In the genomic region with DNA sequence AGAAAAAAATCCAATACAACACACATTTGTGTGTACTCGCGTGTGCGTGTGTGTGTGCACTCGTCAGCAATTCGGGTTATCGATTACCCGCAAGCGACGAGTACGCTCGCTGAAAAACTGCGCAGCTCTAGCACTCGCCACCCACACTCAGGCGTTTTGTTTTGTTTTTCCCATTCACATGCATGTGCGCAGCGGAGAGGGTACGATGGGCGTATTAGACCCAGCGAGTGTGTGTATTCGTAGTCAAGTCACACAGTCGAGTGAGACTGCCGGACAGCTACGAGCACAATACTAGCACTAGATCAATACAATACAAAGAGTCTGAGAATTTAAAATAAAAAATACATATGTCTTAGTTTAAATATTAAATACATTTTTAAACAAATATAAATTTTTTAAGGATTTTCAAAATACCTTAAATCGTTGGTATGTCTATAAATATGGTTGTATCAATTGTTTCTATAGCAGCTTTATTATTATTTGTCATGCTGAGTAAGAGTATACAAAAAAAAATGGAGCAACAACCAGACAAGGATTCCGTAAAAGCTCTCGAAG, we compare ENCODE assay signal across 2 fruit fly cellular contexts.
TF ChIP-seq lines count a peak whose summit lies in the region.

A gene (minus strand): TSS at position 37 of the 555 bp plus-strand sequence.
A gene (plus strand): TSS at position 306 of the 555 bp plus-strand sequence.

TF ChIP-seq in whole organism, embryonic, 481 proteins besides CTCF, POLR2A, EP300 and RAD21 (continued from another document and continues in another):
- TF ChIP-seq Lpt (GFP tag; optimal IDR thresholded peaks at IDR 0.05; lab: Kevin White, UChicago) (no peak), Med (GFP tag; lab: Kevin White, UChicago) (peak; percentile 99), gcm (GFP tag; optimal IDR thresholded peaks at IDR 0.05; lab: Kevin White, UChicago) (peak; percentile 83), p53 (GFP tag; optimal IDR thresholded peaks at IDR 0.05; lab: Kevin White, UChicago) (peak; percentile 81), btn (GFP tag; optimal IDR thresholded peaks at IDR 0.05; lab: Kevin White, UChicago) (peak; percentile 67), pho (GFP tag; optimal IDR thresholded peaks at IDR 0.05; lab: Kevin White, UChicago) (peak; percentile 85), dmrt99B (tag; optimal IDR thresholded peaks at IDR 0.05; lab: Kevin White, UChicago) (peak; percentile 90), h (optimal IDR thresholded peaks at IDR 0.05; lab: Kevin White, UChicago) (no peak), CG1024 (GFP tag; IDR thresholded peaks at IDR 0.05; lab: Robert Waterston, UW) (peak; percentile 86), ewg (GFP tag; optimal IDR thresholded peaks at IDR 0.05; lab: Kevin White, UChicago) (peak; percentile 90), CG30431 (GFP tag; optimal IDR thresholded peaks at IDR 0.05; lab: Kevin White, UChicago) (peak; percentile 79), Antp (GFP tag; optimal IDR thresholded peaks at IDR 0.05; lab: Kevin White, UChicago) (peak; percentile 93), NK7.1 (GFP tag; optimal IDR thresholded peaks at IDR 0.05; lab: Kevin White, UChicago) (peak; percentile 73), CG2129 (GFP tag; IDR thresholded peaks at IDR 0.05; lab: Robert Waterston, UW; ENCODE audit: partially characterized antibody) (0 out of 2 replicates have a peak, but pooled peaks have one; percentile 15), CG7372 (GFP tag; IDR thresholded peaks at IDR 0.05; lab: Robert Waterston, UW) (peak; percentile 73), wdn (GFP tag; IDR thresholded peaks at IDR 0.05; lab: Robert Waterston, UW) (peak; percentile 87), Dip3 (GFP tag; optimal IDR thresholded peaks at IDR 0.05; lab: Kevin White, UChicago) (peak; percentile 83), CG12391 (tag; optimal IDR thresholded peaks at IDR 0.05; lab: Kevin White, UChicago) (peak; percentile 92), CG18599 (GFP tag; optimal IDR thresholded peaks at IDR 0.05; lab: Kevin White, UChicago) (peak; percentile 90), bbx (GFP tag; IDR thresholded peaks at IDR 0.05; lab: Robert Waterston, UW; ENCODE audit: partially characterized antibody) (peak; percentile 77), usp (GFP tag; optimal IDR thresholded peaks at IDR 0.05; lab: Kevin White, UChicago) (no peak), Hmx (GFP tag; optimal IDR thresholded peaks at IDR 0.05; lab: Kevin White, UChicago) (peak; percentile 48), Hr3 (GFP tag; optimal IDR thresholded peaks at IDR 0.05; lab: Kevin White, UChicago) (peak; percentile 89), CG6689 (GFP tag; IDR thresholded peaks at IDR 0.05; lab: Robert Waterston, UW) (peak; percentile 84), Sox100B (GFP tag; optimal IDR thresholded peaks at IDR 0.05; lab: Kevin White, UChicago) (peak; percentile 85), pros (GFP tag; optimal IDR thresholded peaks at IDR 0.05; lab: Kevin White, UChicago) (no peak), B-H2 (GFP tag; optimal IDR thresholded peaks at IDR 0.05; lab: Kevin White, UChicago) (peak; percentile 87), vvl (GFP tag; IDR thresholded peaks at IDR 0.05; lab: Robert Waterston, UW) (peak; percentile 93), CG8765 (GFP tag; IDR thresholded peaks at IDR 0.05; lab: Robert Waterston, UW) (peak; percentile 63; the same call in 1 of the 2 replicates), sim (GFP tag; IDR thresholded peaks at IDR 0.05; lab: Robert Waterston, UW) (peak; percentile 69), Lhr (GFP tag; optimal IDR thresholded peaks at IDR 0.05; lab: Kevin White, UChicago) (peak; percentile 63), esg (GFP tag; conservative IDR thresholded peaks at IDR 0.05; lab: Robert Waterston, UW) (peak; percentile 84), CG5180 (GFP tag; optimal IDR thresholded peaks at IDR 0.05; lab: Kevin White, UChicago) (no peak), Sry-β (GFP tag; optimal IDR thresholded peaks at IDR 0.05; lab: Kevin White, UChicago) (peak; percentile 84), zen2 (GFP tag; IDR thresholded peaks at IDR 0.05; lab: Robert Waterston, UW; ENCODE audit: partially characterized antibody) (peak; percentile 5; the same call in 1 of the 3 replicates), eyg (GFP tag; optimal IDR thresholded peaks at IDR 0.05; lab: Kevin White, UChicago) (peak; percentile 78), CG30403 (GFP tag; optimal IDR thresholded peaks at IDR 0.05; lab: Kevin White, UChicago) (peak; percentile 92), Sin3A (optimal IDR thresholded peaks at IDR 0.05; lab: Kevin White, UChicago) (no peak), Fer1 (GFP tag; optimal IDR thresholded peaks at IDR 0.05; lab: Kevin White, UChicago) (peak; percentile 87), CG17829 (tag; optimal IDR thresholded peaks at IDR 0.05; lab: Kevin White, UChicago) (peak; percentile 89), sc (optimal IDR thresholded peaks at IDR 0.05; lab: Kevin White, UChicago) (no peak), sc (GFP tag; optimal IDR thresholded peaks at IDR 0.05; lab: Kevin White, UChicago) (peak; percentile 65), CG3407 (GFP tag; optimal IDR thresholded peaks at IDR 0.05; lab: Kevin White, UChicago) (peak; percentile 65), cato (GFP tag; optimal IDR thresholded peaks at IDR 0.05; lab: Kevin White, UChicago; ENCODE audit: borderline replicate concordance) (peak; percentile 80), CG11456 (GFP tag; IDR thresholded peaks at IDR 0.05; lab: Robert Waterston, UW) (peak; percentile 98), oc (tag; optimal IDR thresholded peaks at IDR 0.05; lab: Kevin White, UChicago) (peak; percentile 83), her (GFP tag; optimal IDR thresholded peaks at IDR 0.05; lab: Kevin White, UChicago) (peak; percentile 88), Hmr (GFP tag; optimal IDR thresholded peaks at IDR 0.05; lab: Kevin White, UChicago) (peak; percentile 90), CG2712 (tag; optimal IDR thresholded peaks at IDR 0.05; lab: Kevin White, UChicago) (peak; percentile 91), Dad (GFP tag; optimal IDR thresholded peaks at IDR 0.05; lab: Kevin White, UChicago) (peak; percentile 80), slp2 (GFP tag; optimal IDR thresholded peaks at IDR 0.05; lab: Kevin White, UChicago) (peak; percentile 72), fru (optimal IDR thresholded peaks at IDR 0.05; lab: Kevin White, UChicago) (peak; percentile 68), grn (GFP tag; optimal IDR thresholded peaks at IDR 0.05; lab: Kevin White, UChicago) (no peak), CG6175 (GFP tag; IDR thresholded peaks at IDR 0.05; lab: Robert Waterston, UW) (peak; percentile 86; the same call in 2 of the 3 replicates), chn (GFP tag; optimal IDR thresholded peaks at IDR 0.05; lab: Kevin White, UChicago) (peak; percentile 96), tio (GFP tag; optimal IDR thresholded peaks at IDR 0.05; lab: Kevin White, UChicago) (no peak), trh (GFP tag; optimal IDR thresholded peaks at IDR 0.05; lab: Kevin White, UChicago) (peak; percentile 83), sd (tag; optimal IDR thresholded peaks at IDR 0.05; lab: Kevin White, UChicago) (peak; percentile 75), TFAM (GFP tag; optimal IDR thresholded peaks at IDR 0.05; lab: Kevin White, UChicago) (peak; percentile 47), CG1647 (GFP tag; optimal IDR thresholded peaks at IDR 0.05; lab: Kevin White, UChicago) (peak; percentile 83), wek (GFP tag; optimal IDR thresholded peaks at IDR 0.05; lab: Kevin White, UChicago) (peak; percentile 52)

TF ChIP-seq in whole organism, prepupa, 60 proteins besides CTCF, POLR2A, EP300 and RAD21 (continued from another document):
- TF ChIP-seq Sox15 (GFP tag; optimal IDR thresholded peaks at IDR 0.05; lab: Kevin White, UChicago): peak; percentile 72
- TF ChIP-seq Sox102F (GFP tag; optimal IDR thresholded peaks at IDR 0.05; lab: Kevin White, UChicago): peak; percentile 88
- peak; percentile 85 for TF ChIP-seq Met (GFP tag; optimal IDR thresholded peaks at IDR 0.05; lab: Kevin White, UChicago)
- peak; percentile 90 for TF ChIP-seq achi (GFP tag; optimal IDR thresholded peaks at IDR 0.05; lab: Kevin White, UChicago)
- TF ChIP-seq fkh (GFP tag; optimal IDR thresholded peaks at IDR 0.05; lab: Kevin White, UChicago): peak; percentile 89
- TF ChIP-seq topi (GFP tag; optimal IDR thresholded peaks at IDR 0.05; lab: Kevin White, UChicago): peak; percentile 83
- TF ChIP-seq CG6808 (GFP tag; optimal IDR thresholded peaks at IDR 0.05; lab: Kevin White, UChicago): peak; percentile 76
- peak; percentile 87 for TF ChIP-seq CG32006 (GFP tag; optimal IDR thresholded peaks at IDR 0.05; lab: Kevin White, UChicago)
- TF ChIP-seq CG6854 (GFP tag; optimal IDR thresholded peaks at IDR 0.05; lab: Kevin White, UChicago): peak; percentile 65
- peak; percentile 91 for TF ChIP-seq CG7368 (GFP tag; optimal IDR thresholded peaks at IDR 0.05; lab: Kevin White, UChicago)
- peak; percentile 83 for TF ChIP-seq lz (GFP tag; optimal IDR thresholded peaks at IDR 0.05; lab: Kevin White, UChicago)
- TF ChIP-seq eg (GFP tag; IDR thresholded peaks at IDR 0.05; lab: Robert Waterston, UW): peak; percentile 92
